Worm (Caenorhabditis elegans) whole organism, L3 larva: ENCODE data around the gene cox-6A.

Source experiments
- ZK546.5 ChIP-seq: sonication (generic microtip); optimal IDR thresholded peaks from 2 replicates; lab custom pipeline; 2017; ENCODE audit warnings: missing biosample characterization, missing genetic modification characterization
- aly-2 ChIP-seq: fragments of 150-350 bp; optimal IDR thresholded peaks from 2 replicates; lab custom pipeline; 2014; ENCODE audit warnings: missing biosample characterization, missing genetic modification characterization
- ama-1 ChIP-seq: fragments of 150-350 bp; optimal IDR thresholded peaks from 2 replicates; lab custom pipeline; 2018
- ceh-82 ChIP-seq: fragments of 150-350 bp; optimal IDR thresholded peaks from 2 replicates; lab custom pipeline; 2014; ENCODE audit warnings: missing biosample characterization, missing genetic modification characterization
- egl-5 ChIP-seq: fragments of 150-350 bp; optimal IDR thresholded peaks from 2 replicates; lab custom pipeline; 2017; ENCODE audit warnings: missing biosample characterization, missing genetic modification reagents, missing genetic modification characterization, inconsistent platforms
- elt-2 ChIP-seq: sonication (generic microtip); optimal IDR thresholded peaks from 2 replicates; lab custom pipeline; 2016; ENCODE audit warnings: missing genetic modification reagents, mild to moderate bottlenecking, missing genetic modification characterization, missing compliant biosample characterization
- elt-3 ChIP-seq, 3 experiments: fragments of 150-350 bp in 1 of 3; sonication (generic microtip) in 2 of 3; optimal IDR thresholded peaks; 2 replicates in 2 of 3; 4 replicates in 1 of 3; lab custom pipeline; 2014 to 2017; ENCODE audit warnings: missing biosample characterization in 3 of 3, missing genetic modification characterization in 3 of 3
- eor-1 ChIP-seq, 2 experiments: fragments of 150-350 bp; optimal IDR thresholded peaks; 2 replicates each; lab custom pipeline; 2014 to 2018; ENCODE audit warnings: missing biosample characterization in 2 of 2, missing genetic modification characterization in 2 of 2
- fkh-10 ChIP-seq: sonication (generic microtip); optimal IDR thresholded peaks from 2 replicates; lab custom pipeline; 2017; ENCODE audit warnings: missing biosample characterization, missing genetic modification reagents, missing genetic modification characterization
- fkh-2 ChIP-seq: fragments of 150-350 bp; optimal IDR thresholded peaks from 2 replicates; lab custom pipeline; 2014; ENCODE audit warnings: missing biosample characterization, missing genetic modification reagents, missing genetic modification characterization
- hmg-11 ChIP-seq: sonication (generic microtip); optimal IDR thresholded peaks from 2 replicates; lab custom pipeline; 2016; ENCODE audit warnings: missing genetic modification characterization, missing compliant biosample characterization
- jun-1 ChIP-seq: fragments of 150-350 bp; optimal IDR thresholded peaks from 2 replicates; lab custom pipeline; 2014; ENCODE audit warnings: missing biosample characterization, missing genetic modification reagents, missing genetic modification characterization
- lin-15B ChIP-seq: fragments of 150-350 bp; optimal IDR thresholded peaks from 2 replicates; lab custom pipeline; 2014; ENCODE audit warnings: missing biosample characterization, missing genetic modification characterization
- lin-39 ChIP-seq: fragments of 150-350 bp; optimal IDR thresholded peaks from 2 replicates; lab custom pipeline; 2018; ENCODE audit warnings: missing biosample characterization, missing genetic modification reagents, missing genetic modification characterization
- mdl-1 ChIP-seq: fragments of 150-350 bp; optimal IDR thresholded peaks from 2 replicates; lab custom pipeline; 2014; ENCODE audit warnings: missing biosample characterization, missing genetic modification characterization
- nfya-1 ChIP-seq: sonication (generic microtip); optimal IDR thresholded peaks from 2 replicates; lab custom pipeline; 2017; ENCODE audit warnings: missing genetic modification characterization, mild to moderate bottlenecking, missing compliant biosample characterization, antibody characterized with exemption, moderate library complexity; ENCODE audit not compliant: insufficient read depth
- nhr-11 ChIP-seq: fragments of 150-350 bp; optimal IDR thresholded peaks from 2 replicates; lab custom pipeline; 2014; ENCODE audit warnings: missing biosample characterization, missing genetic modification characterization
- nhr-12 ChIP-seq: fragments of 150-350 bp; optimal IDR thresholded peaks from 2 replicates; lab custom pipeline; 2014; ENCODE audit warnings: missing biosample characterization, missing genetic modification characterization
- nhr-23 ChIP-seq: fragments of 150-350 bp; optimal IDR thresholded peaks from 2 replicates; lab custom pipeline; 2014; ENCODE audit warnings: missing biosample characterization, missing genetic modification reagents, missing genetic modification characterization
- nhr-25 ChIP-seq: sonication (generic microtip); optimal IDR thresholded peaks from 2 replicates; lab custom pipeline; 2017; ENCODE audit warnings: missing biosample characterization, missing genetic modification characterization
- nhr-28 ChIP-seq: fragments of 150-350 bp; optimal IDR thresholded peaks from 2 replicates; lab custom pipeline; 2014; ENCODE audit warnings: missing biosample characterization, missing genetic modification characterization
- nhr-43 ChIP-seq: sonication (generic microtip); optimal IDR thresholded peaks from 2 replicates; lab custom pipeline; 2016; ENCODE audit warnings: mild to moderate bottlenecking, missing genetic modification characterization, missing compliant biosample characterization; ENCODE audit not compliant: poor library complexity, severe bottlenecking
- nhr-67 ChIP-seq: fragments of 150-350 bp; optimal IDR thresholded peaks from 2 replicates; lab custom pipeline; 2014; ENCODE audit warnings: missing biosample characterization, missing genetic modification characterization
- nhr-77 ChIP-seq: fragments of 150-350 bp; optimal IDR thresholded peaks from 2 replicates; lab custom pipeline; 2014; ENCODE audit warnings: missing biosample characterization, missing genetic modification characterization
- pha-4 ChIP-seq: fragments of 150-350 bp; optimal IDR thresholded peaks from 2 replicates; lab custom pipeline; 2014; ENCODE audit warnings: missing biosample characterization, missing genetic modification reagents, missing genetic modification characterization
- pqm-1 ChIP-seq: fragments of 150-350 bp; optimal IDR thresholded peaks from 2 replicates; lab custom pipeline; 2017; ENCODE audit warnings: missing biosample characterization, missing genetic modification characterization, inconsistent platforms
- skn-1 ChIP-seq: fragments of 150-350 bp; optimal IDR thresholded peaks from 2 replicates; lab custom pipeline; 2014; ENCODE audit warnings: missing biosample characterization, missing genetic modification characterization
- snpc-4 ChIP-seq: fragments of 150-350 bp; optimal IDR thresholded peaks from 2 replicates; lab custom pipeline; 2014; ENCODE audit warnings: missing biosample characterization, missing genetic modification characterization
- tbx-2 ChIP-seq: sonication (generic microtip); optimal IDR thresholded peaks from 2 replicates; lab custom pipeline; 2016; ENCODE audit warnings: mild to moderate bottlenecking, missing genetic modification characterization, missing compliant biosample characterization
- unc-39 ChIP-seq: sonication (generic microtip); optimal IDR thresholded peaks from 4 replicates; lab custom pipeline; 2017; ENCODE audit warnings: missing biosample characterization, missing genetic modification characterization
- unc-62 ChIP-seq: fragments of 150-350 bp; sonication (generic microtip); optimal IDR thresholded peaks from 4 replicates; lab custom pipeline; 2014; ENCODE audit warnings: missing biosample characterization, missing genetic modification reagents, missing genetic modification characterization
- zag-1 ChIP-seq: fragments of 150-350 bp; optimal IDR thresholded peaks from 2 replicates; lab custom pipeline; 2014; ENCODE audit warnings: missing biosample characterization, missing genetic modification characterization
- ztf-11 ChIP-seq: fragments of 150-350 bp; optimal IDR thresholded peaks from 2 replicates; lab custom pipeline; 2014; ENCODE audit warnings: missing biosample characterization, missing genetic modification characterization
- ztf-4 ChIP-seq: fragments of 150-350 bp; optimal IDR thresholded peaks from 2 replicates; lab custom pipeline; 2014; ENCODE audit warnings: missing biosample characterization, missing genetic modification characterization

Gene cox-6A

ce11 chrIII:5081573-5081823 lies at the start of gene cox-6A:
cox-6A (plus strand) TSS chrIII:5081724.
- no peak for TF ChIP-seq nhr-28 (tag; lab: Kevin White, UChicago)
- TF ChIP-seq zag-1 (tag; lab: Kevin White, UChicago) = no peak
- TF ChIP-seq nhr-25 = no peak
- TF ChIP-seq nhr-11 (tag; lab: Kevin White, UChicago) = no peak
- no peak for TF ChIP-seq mdl-1
- TF ChIP-seq ceh-82 = no peak
- TF ChIP-seq ztf-11 (tag; lab: Kevin White, UChicago) = no peak

ce11 chrIII:5036158-5036557 lies 45.4 kb upstream of the cox-6A start, which contains the start of gene C45G9.6:
C45G9.6 (plus strand) TSS chrIII:5036458.
- TF ChIP-seq egl-5 (peak; percentile 4), lin-15B (tag; lab: Kevin White, UChicago) (no peak), eor-1 (tag; optimal IDR thresholded peaks at IDR 0.05; lab: Kevin White, UChicago) (no peak)

ce11 chrIII:5042112-5042511 lies 39.4 kb upstream of the cox-6A start, which contains the start of gene nlp-43:
nlp-43 (plus strand) TSS chrIII:5042412.
- TF ChIP-seq unc-39 (no peak), ceh-82 (no peak), pqm-1 (tag; lab: Kevin White, UChicago) (no peak), hmg-11 (tag; lab: Kevin White, UChicago) (no peak), unc-62 (GFP tag; lab: Kevin White, UChicago) (no peak), nfya-1 (tag; lab: Kevin White, UChicago) (no peak), nhr-23 (tag; lab: Kevin White, UChicago) (no peak), ZK546.5 (tag; lab: Kevin White, UChicago) (no peak), ama-1 (lab: Kevin White, UChicago) (no peak), egl-5 (no peak), nhr-25 (no peak), fkh-2 (tag; lab: Kevin White, UChicago) (no peak), ztf-11 (tag; lab: Kevin White, UChicago) (no peak)

- TF ChIP-seq zag-1 (tag; lab: Kevin White, UChicago) (no peak), fkh-10 (GFP tag; lab: Kevin White, UChicago) (no peak), nhr-77 (tag; lab: Kevin White, UChicago) (no peak), nhr-67 (no peak), elt-3 (tag; optimal IDR thresholded peaks at IDR 0.05; lab: Kevin White, UChicago) (no peak)
These were observed 36.8 kb upstream of the cox-6A start, which contains the start of gene C45G9.14 for ce11 chrIII:5044709-5045108. C45G9.14 (plus strand) TSS chrIII:5045009.

ce11 chrIII:5047175-5047574 lies 34.3 kb upstream of the cox-6A start, which contains the start of gene txbp-3:
txbp-3 (minus strand) TSS chrIII:5047459.
- TF ChIP-seq aly-2 (tag; lab: Kevin White, UChicago) = no peak
- no peak for TF ChIP-seq tbx-2 (tag; lab: Kevin White, UChicago)
- TF ChIP-seq lin-15B (tag; lab: Kevin White, UChicago) = peak; percentile 70
- peak; percentile 17 for TF ChIP-seq fkh-10 (GFP tag; lab: Kevin White, UChicago)
- no peak for TF ChIP-seq ZK546.5 (tag; lab: Kevin White, UChicago)
- peak; percentile 5 for TF ChIP-seq jun-1 (tag; lab: Kevin White, UChicago)
- TF ChIP-seq skn-1 (tag; lab: Kevin White, UChicago) = no peak
- peak; percentile 95 for TF ChIP-seq nhr-25
- TF ChIP-seq eor-1 (tag; optimal IDR thresholded peaks at IDR 0.05; lab: Kevin White, UChicago) = no peak
- peak; percentile 0 for TF ChIP-seq pqm-1 (tag; lab: Kevin White, UChicago)
- peak; percentile 74 for TF ChIP-seq elt-2 (tag; lab: Kevin White, UChicago)
- TF ChIP-seq pha-4 (tag; lab: Kevin White, UChicago) = peak; percentile 32
- TF ChIP-seq nhr-12 = no peak
- peak; percentile 9 for TF ChIP-seq nhr-43 (tag; lab: Kevin White, UChicago)
- TF ChIP-seq snpc-4 = peak; percentile 80
- TF ChIP-seq lin-39 (tag; lab: Kevin White, UChicago) = peak; percentile 23
- TF ChIP-seq nfya-1 (tag; lab: Kevin White, UChicago) = peak; percentile 20
- TF ChIP-seq unc-39 = no peak
- TF ChIP-seq nhr-67 = no peak
- TF ChIP-seq ztf-4 (tag; lab: Kevin White, UChicago) = no peak
- peak; percentile 27 for TF ChIP-seq nhr-23 (tag; lab: Kevin White, UChicago)
